Worm (Caenorhabditis elegans) whole organism, L3 larva: ENCODE measurements around the gene cyp-13A5.
A peak's percentile ranks its signal among the peaks of the same experiment; 100 is the strongest.

Source experiments
- ZK546.5 ChIP-seq: sonication (generic microtip); optimal IDR thresholded peaks from 2 replicates; lab custom pipeline; 2017; ENCODE audit warnings: missing biosample characterization, missing genetic modification characterization
- ceh-28 ChIP-seq: fragments of 150-350 bp; optimal IDR thresholded peaks from 2 replicates; lab custom pipeline; 2014; ENCODE audit warnings: missing biosample characterization, missing genetic modification reagents, missing genetic modification characterization
- egl-5 ChIP-seq: fragments of 150-350 bp; optimal IDR thresholded peaks from 2 replicates; lab custom pipeline; 2017; ENCODE audit warnings: missing biosample characterization, missing genetic modification reagents, missing genetic modification characterization, inconsistent platforms
- fos-1 ChIP-seq: fragments of 150-350 bp; optimal IDR thresholded peaks from 2 replicates; lab custom pipeline; 2014; ENCODE audit warnings: missing biosample characterization, missing genetic modification characterization
- jun-1 ChIP-seq: fragments of 150-350 bp; optimal IDR thresholded peaks from 2 replicates; lab custom pipeline; 2014; ENCODE audit warnings: missing biosample characterization, missing genetic modification reagents, missing genetic modification characterization
- lsy-12 ChIP-seq: sonication (generic microtip); optimal IDR thresholded peaks from 2 replicates; lab custom pipeline; 2016; ENCODE audit warnings: mild to moderate bottlenecking, missing genetic modification characterization, missing compliant biosample characterization
- mdl-1 ChIP-seq: fragments of 150-350 bp; optimal IDR thresholded peaks from 2 replicates; lab custom pipeline; 2014; ENCODE audit warnings: missing biosample characterization, missing genetic modification characterization
- nhr-23 ChIP-seq: fragments of 150-350 bp; optimal IDR thresholded peaks from 2 replicates; lab custom pipeline; 2014; ENCODE audit warnings: missing biosample characterization, missing genetic modification reagents, missing genetic modification characterization
- nhr-28 ChIP-seq: fragments of 150-350 bp; optimal IDR thresholded peaks from 2 replicates; lab custom pipeline; 2014; ENCODE audit warnings: missing biosample characterization, missing genetic modification characterization
- nhr-43 ChIP-seq: sonication (generic microtip); optimal IDR thresholded peaks from 2 replicates; lab custom pipeline; 2016; ENCODE audit warnings: mild to moderate bottlenecking, missing genetic modification characterization, missing compliant biosample characterization; ENCODE audit not compliant: poor library complexity, severe bottlenecking
- nhr-67 ChIP-seq: fragments of 150-350 bp; optimal IDR thresholded peaks from 2 replicates; lab custom pipeline; 2014; ENCODE audit warnings: missing biosample characterization, missing genetic modification characterization
- nhr-76 ChIP-seq: fragments of 150-350 bp; sonication (generic microtip); optimal IDR thresholded peaks from 5 replicates; lab custom pipeline; 2014; ENCODE audit warnings: missing biosample characterization, missing genetic modification characterization
- nhr-77 ChIP-seq: fragments of 150-350 bp; optimal IDR thresholded peaks from 2 replicates; lab custom pipeline; 2014; ENCODE audit warnings: missing biosample characterization, missing genetic modification characterization
- sea-2 ChIP-seq: fragments of 150-350 bp; sonication (generic microtip); optimal IDR thresholded peaks from 4 replicates; lab custom pipeline; 2014; ENCODE audit warnings: missing biosample characterization, missing genetic modification reagents, missing genetic modification characterization
- tbx-2 ChIP-seq: sonication (generic microtip); optimal IDR thresholded peaks from 2 replicates; lab custom pipeline; 2016; ENCODE audit warnings: mild to moderate bottlenecking, missing genetic modification characterization, missing compliant biosample characterization
- unc-39 ChIP-seq: sonication (generic microtip); optimal IDR thresholded peaks from 4 replicates; lab custom pipeline; 2017; ENCODE audit warnings: missing biosample characterization, missing genetic modification characterization

Gene cyp-13A5

DNA sequence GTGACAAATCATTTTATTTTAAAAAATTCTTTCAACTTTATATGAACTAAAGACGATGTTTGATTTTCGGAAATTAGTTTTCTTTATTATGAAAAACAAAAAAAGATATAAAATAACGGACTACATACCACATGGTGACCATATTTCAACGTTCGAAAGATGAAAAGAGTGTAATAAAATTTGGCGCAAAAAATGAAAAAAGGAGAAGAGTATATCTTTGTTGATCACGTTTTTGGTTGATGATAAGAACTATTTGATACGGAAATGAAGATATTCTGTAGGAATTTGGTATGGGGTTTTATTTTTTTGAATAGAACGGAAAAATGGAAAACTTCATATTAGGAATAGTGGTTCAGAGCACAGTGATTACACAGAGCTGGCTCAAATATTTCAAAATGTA lies 47.1 kb downstream of the cyp-13A5 start, which contains the start of gene Y53C12B.7:
Gene Y53C12B.7 (minus strand): TSS at position 163 of the 400 bp plus-strand sequence.
- TF ChIP-seq sea-2 (GFP tag; lab: Kevin White, UChicago): no peak
- TF ChIP-seq nhr-23: no peak
- TF ChIP-seq nhr-67 (tag; lab: Kevin White, UChicago): no peak
- TF ChIP-seq unc-39 (tag; lab: Kevin White, UChicago): no peak
- TF ChIP-seq nhr-76: no peak
- no peak for TF ChIP-seq tbx-2 (tag; lab: Kevin White, UChicago)
- TF ChIP-seq egl-5 (tag; lab: Kevin White, UChicago): no peak
- no peak for TF ChIP-seq jun-1 (tag; lab: Kevin White, UChicago)
- no peak for TF ChIP-seq ceh-28
- TF ChIP-seq nhr-77 (tag; lab: Kevin White, UChicago): no peak
- TF ChIP-seq nhr-43 (tag; lab: Kevin White, UChicago): no peak
- TF ChIP-seq ZK546.5 (tag; lab: Kevin White, UChicago): no peak
- no peak for TF ChIP-seq mdl-1 (tag; lab: Kevin White, UChicago)
- no peak for TF ChIP-seq fos-1 (tag; lab: Kevin White, UChicago)
- no peak for TF ChIP-seq nhr-28
- TF ChIP-seq lsy-12 (tag; lab: Kevin White, UChicago): no peak

ce11 chrII:9752278-9752677 lies 47.9 kb downstream of the cyp-13A5 start:
- TF ChIP-seq nhr-23 (peak; percentile 71), tbx-2 (tag; lab: Kevin White, UChicago) (no peak), nhr-43 (tag; lab: Kevin White, UChicago) (peak; percentile 81)
